Fruit fly (Drosophila melanogaster) whole organism, wandering third instar larva: Measurements from ENCODE around the gene CG7069.

Source experiments
- Abd-B ChIP-seq: fragments of >200 bp; optimal IDR thresholded peaks from 2 replicates; lab custom pipeline; 2017; ENCODE audit warnings: missing biosample characterization, missing genetic modification characterization
- CG32264 ChIP-seq: fragments of 200-800 bp; sonication (Bioruptor generic); optimal IDR thresholded peaks from 2 replicates; lab custom pipeline; 2016; ENCODE audit warnings: missing biosample characterization, missing genetic modification characterization
- OdsH ChIP-seq: fragments of 200-800 bp; sonication (Bioruptor generic); optimal IDR thresholded peaks from 2 replicates; lab custom pipeline; 2016; ENCODE audit warnings: missing biosample characterization, mild to moderate bottlenecking, missing genetic modification characterization
- Rel ChIP-seq, 2 experiments: fragments of 200-800 bp; sonication (Bioruptor generic) in 1 of 2; optimal IDR thresholded peaks; 2 replicates in 1 of 2; 3 replicates in 1 of 2; lab custom pipeline; 2016 to 2019; ENCODE audit warnings: mild to moderate bottlenecking in 2 of 2, missing biosample characterization in 2 of 2, missing genetic modification characterization in 2 of 2, moderate library complexity in 1 of 2
- Vsx2 ChIP-seq: fragments of 200-300, 225-300 bp; sonication (Bioruptor generic); optimal IDR thresholded peaks from 2 replicates; lab custom pipeline; 2018; ENCODE audit warnings: missing biosample characterization, missing genetic modification characterization; ENCODE audit not compliant: partially characterized antibody
- ey ChIP-seq: fragments of 200-800 bp; sonication (Bioruptor generic); optimal IDR thresholded peaks from 2 replicates; lab custom pipeline; 2016; ENCODE audit warnings: missing biosample characterization, missing genetic modification characterization
- fru ChIP-seq: fragments of 200-800 bp; sonication (Bioruptor generic); optimal IDR thresholded peaks from 3 replicates; lab custom pipeline; 2016; ENCODE audit warnings: missing biosample characterization, mild to moderate bottlenecking, missing genetic modification characterization
- jim ChIP-seq: fragments of 175-275, 200-325 bp; sonication (Bioruptor generic); optimal IDR thresholded peaks from 2 replicates; lab custom pipeline; 2016; ENCODE audit warnings: missing biosample characterization, mild to moderate bottlenecking, missing genetic modification characterization
- pan ChIP-seq: fragments of >200 bp; optimal IDR thresholded peaks from 2 replicates; lab custom pipeline; 2017
- psq ChIP-seq: fragments of 200-800 bp; sonication (Bioruptor generic); optimal IDR thresholded peaks from 3 replicates; lab custom pipeline; 2017; ENCODE audit warnings: missing biosample characterization, mild to moderate bottlenecking, missing genetic modification characterization, moderate library complexity
- sv ChIP-seq: fragments of 200-800 bp; sonication (Bioruptor generic); optimal IDR thresholded peaks from 3 replicates; lab custom pipeline; 2016; ENCODE audit warnings: missing biosample characterization, missing genetic modification characterization
- usp ChIP-seq: fragments of >200 bp; optimal IDR thresholded peaks from 2 replicates; lab custom pipeline; 2017; ENCODE audit warnings: missing biosample characterization, missing genetic modification characterization
- woc ChIP-seq: sonication (Bioruptor generic); optimal IDR thresholded peaks from 2 replicates; lab custom pipeline; 2016; ENCODE audit warnings: missing biosample characterization, mild to moderate bottlenecking, missing genetic modification characterization

- TF ChIP-seq OdsH (GFP tag; lab: Kevin White, UChicago) = no peak
- TF ChIP-seq woc = no peak
- TF ChIP-seq Rel (GFP tag; optimal IDR thresholded peaks at IDR 0.05; lab: Kevin White, UChicago) = no peak
- no peak for TF ChIP-seq Rel (tag; optimal IDR thresholded peaks at IDR 0.05; lab: Kevin White, UChicago)
- TF ChIP-seq usp (GFP tag; lab: Kevin White, UChicago) = no peak
- TF ChIP-seq jim = no peak
- TF ChIP-seq Vsx2 (GFP tag; lab: Kevin White, UChicago) = no peak
- no peak for TF ChIP-seq fru (GFP tag; lab: Kevin White, UChicago)
- TF ChIP-seq psq (GFP tag; lab: Kevin White, UChicago) = no peak
- no peak for TF ChIP-seq CG32264
- TF ChIP-seq pan (lab: Kevin White, UChicago) = no peak
- TF ChIP-seq ey (GFP tag; lab: Kevin White, UChicago) = no peak
- TF ChIP-seq sv (GFP tag; lab: Kevin White, UChicago) = no peak
- TF ChIP-seq Abd-B (GFP tag; lab: Kevin White, UChicago) = no peak
Observed at dm6 chr3R:22340207-22340606, 32.4 kb upstream of the CG7069 start, which contains the start of gene CG5388.
